Fruit fly (Drosophila melanogaster) whole organism, embryonic: ENCODE data around the gene CG4374.

Experiments used
- CG10462 ChIP-seq: fragments of 200-800 bp; sonication (Bioruptor generic); optimal IDR thresholded peaks from 2 replicates; lab custom pipeline; 2016; ENCODE audit warnings: missing biosample characterization, missing genetic modification characterization
- CG10543 ChIP-seq: fragments of 200-800 bp; sonication (Bioruptor generic); optimal IDR thresholded peaks from 3 replicates; lab custom pipeline; 2017; ENCODE audit warnings: missing biosample characterization, mild to moderate bottlenecking, missing genetic modification characterization, moderate library complexity
- CG12236 ChIP-seq: fragments of 200-800 bp; sonication (Bioruptor generic); optimal IDR thresholded peaks from 2 replicates; lab custom pipeline; 2016; ENCODE audit warnings: missing biosample characterization, missing genetic modification characterization
- CG1233 ChIP-seq: fragments of 200-800 bp; sonication (Bioruptor generic); optimal IDR thresholded peaks from 4 replicates; lab custom pipeline; 2018; ENCODE audit warnings: missing biosample characterization, mild to moderate bottlenecking, missing genetic modification characterization
- CG16863 ChIP-seq: fragments of 200-800 bp; sonication (Bioruptor generic); optimal IDR thresholded peaks from 3 replicates; lab custom pipeline; 2016; ENCODE audit warnings: missing biosample characterization, missing genetic modification characterization
- CG17359 ChIP-seq: fragments of 200-800 bp; sonication (Bioruptor generic); optimal IDR thresholded peaks from 3 replicates; lab custom pipeline; 2018; ENCODE audit warnings: missing biosample characterization, mild to moderate bottlenecking, missing genetic modification characterization, moderate library complexity
- CG17802 ChIP-seq: fragments of 200-800 bp; sonication (Bioruptor generic); optimal IDR thresholded peaks from 2 replicates; lab custom pipeline; 2018; ENCODE audit warnings: missing biosample characterization, mild to moderate bottlenecking, missing genetic modification characterization, moderate library complexity
- CG18599 ChIP-seq: fragments of 200-800 bp; sonication (Bioruptor generic); optimal IDR thresholded peaks from 3 replicates; lab custom pipeline; 2017; ENCODE audit warnings: missing biosample characterization, missing genetic modification characterization, mild to moderate bottlenecking, moderate library complexity, missing genetic modification reagents
- CG43689 ChIP-seq: fragments of 200-800 bp; sonication (Bioruptor generic); IDR thresholded peaks from 2 replicates; pipeline ENCODE4 v1.3.6; 2022; ENCODE audit warnings: missing biosample characterization, missing genetic modification characterization
- CG4820 ChIP-seq: fragments of 200-800 bp; sonication (Bioruptor generic); optimal IDR thresholded peaks from 3 replicates; lab custom pipeline; 2016; ENCODE audit warnings: missing biosample characterization, missing genetic modification characterization
- CG7786 ChIP-seq: fragments of 200-800 bp; sonication (Bioruptor generic); optimal IDR thresholded peaks from 2 replicates; lab custom pipeline; 2016; ENCODE audit warnings: missing biosample characterization, missing genetic modification characterization
- CG8388 ChIP-seq: fragments of 200-800 bp; sonication (Bioruptor generic); optimal IDR thresholded peaks from 2 replicates; lab custom pipeline; 2019; ENCODE audit warnings: missing biosample characterization, mild to moderate bottlenecking, missing genetic modification characterization, moderate library complexity
- CG8944 ChIP-seq: fragments of 200-800 bp; sonication (Bioruptor generic); optimal IDR thresholded peaks from 3 replicates; lab custom pipeline; 2016; ENCODE audit warnings: missing biosample characterization, missing genetic modification characterization
- CG9876 ChIP-seq: fragments of 200-800 bp; sonication (Bioruptor generic); optimal IDR thresholded peaks from 2 replicates; lab custom pipeline; 2016; ENCODE audit warnings: missing biosample characterization, missing genetic modification characterization
- Dref ChIP-seq: fragments of 200-800 bp; sonication (Bioruptor generic); IDR thresholded peaks from 2 replicates; pipeline ENCODE4 v1.3.6; 2022; ENCODE audit warnings: missing biosample characterization, missing genetic modification characterization
- Fer1 ChIP-seq: fragments of 200-800 bp; sonication (Bioruptor generic); optimal IDR thresholded peaks from 2 replicates; lab custom pipeline; 2017; ENCODE audit warnings: missing biosample characterization, mild to moderate bottlenecking, missing genetic modification characterization
- HHEX ChIP-seq: fragments of 200-800 bp; sonication (Bioruptor generic); optimal IDR thresholded peaks from 3 replicates; lab custom pipeline; 2017; ENCODE audit warnings: missing biosample characterization, mild to moderate bottlenecking, missing genetic modification characterization, missing genetic modification reagents
- Hey ChIP-seq: fragments of 200-800 bp; sonication (Bioruptor generic); optimal IDR thresholded peaks from 3 replicates; lab custom pipeline; 2018; ENCODE audit warnings: missing biosample characterization, mild to moderate bottlenecking, missing genetic modification characterization
- Hr78 ChIP-seq, 2 experiments: fragments of 200-800 bp in 1 of 2; fragments of >200 bp in 1 of 2; sonication (Bioruptor generic) in 1 of 2; optimal IDR thresholded peaks; 2 replicates each; lab custom pipeline; 2017 to 2019; ENCODE audit warnings: missing biosample characterization in 2 of 2, missing genetic modification characterization in 2 of 2, mild to moderate bottlenecking in 1 of 2, moderate library complexity in 1 of 2
- Lim3 ChIP-seq: fragments of 200-800 bp; sonication (Bioruptor generic); IDR thresholded peaks from 2 replicates; pipeline ENCODE4 v1.3.6; 2022; ENCODE audit warnings: missing biosample characterization, missing genetic modification characterization
- Mes4 ChIP-seq: fragments of 200-800 bp; sonication (Bioruptor generic); optimal IDR thresholded peaks from 2 replicates; lab custom pipeline; 2016; ENCODE audit warnings: missing biosample characterization, missing genetic modification characterization
- Mrtf ChIP-seq: fragments of 200-800 bp; sonication (Bioruptor generic); IDR thresholded peaks from 3 replicates; pipeline ENCODE4 v1.3.6; 2022; ENCODE audit warnings: missing biosample characterization, missing genetic modification characterization
- NK7.1 ChIP-seq: fragments of 200-800 bp; sonication (Bioruptor generic); optimal IDR thresholded peaks from 3 replicates; lab custom pipeline; 2016; ENCODE audit warnings: missing biosample characterization, missing genetic modification characterization
- Nf-YB ChIP-seq: fragments of 200-800 bp; sonication (Bioruptor generic); optimal IDR thresholded peaks from 3 replicates; lab custom pipeline; 2019; ENCODE audit warnings: missing biosample characterization, mild to moderate bottlenecking, missing genetic modification characterization, moderate library complexity
- Oli ChIP-seq: fragments of 200-800 bp; sonication (Bioruptor generic); optimal IDR thresholded peaks from 2 replicates; lab custom pipeline; 2018; ENCODE audit warnings: missing biosample characterization, mild to moderate bottlenecking, missing genetic modification characterization, moderate library complexity
- Opbp ChIP-seq: fragments of 200-800 bp; sonication (Bioruptor generic); IDR thresholded peaks from 3 replicates; pipeline ENCODE4 v1.3.6; 2022; ENCODE audit warnings: missing biosample characterization, missing genetic modification characterization; ENCODE audit not compliant: partially characterized antibody
- Sry-β ChIP-seq: fragments of 200-800 bp; sonication (Bioruptor generic); optimal IDR thresholded peaks from 2 replicates; lab custom pipeline; 2018; ENCODE audit warnings: missing biosample characterization, mild to moderate bottlenecking, missing genetic modification characterization, moderate library complexity
- bsh ChIP-seq, 2 experiments: fragments of 200-800 bp; sonication (Bioruptor generic); optimal IDR thresholded peaks; 2 replicates each; lab custom pipeline; 2017 to 2018; ENCODE audit warnings: mild to moderate bottlenecking in 2 of 2, missing biosample characterization in 2 of 2, missing genetic modification characterization in 2 of 2, moderate library complexity in 1 of 2
- btn ChIP-seq: fragments of 200-800 bp; sonication (Bioruptor generic); optimal IDR thresholded peaks from 2 replicates; lab custom pipeline; 2016; ENCODE audit warnings: missing biosample characterization, missing genetic modification characterization
- caup ChIP-seq: fragments of 200-800 bp; sonication (Bioruptor generic); optimal IDR thresholded peaks from 3 replicates; lab custom pipeline; 2017; ENCODE audit warnings: missing biosample characterization, mild to moderate bottlenecking, missing genetic modification characterization, moderate library complexity; ENCODE audit not compliant: severe bottlenecking
- dimm ChIP-seq: fragments of 200-800 bp; sonication (Bioruptor generic); IDR thresholded peaks from 2 replicates; pipeline ENCODE4 v1.3.6; 2022; ENCODE audit warnings: missing biosample characterization, missing genetic modification characterization
- h ChIP-seq: fragments of >200 bp; optimal IDR thresholded peaks from 2 replicates; lab custom pipeline; 2017
- her ChIP-seq: fragments of 200-800 bp; sonication (Bioruptor generic); optimal IDR thresholded peaks from 2 replicates; lab custom pipeline; 2016; ENCODE audit warnings: missing biosample characterization, missing genetic modification characterization
- ind ChIP-seq: fragments of 200-800 bp; sonication (Bioruptor generic); optimal IDR thresholded peaks from 3 replicates; lab custom pipeline; 2016; ENCODE audit warnings: missing biosample characterization, missing genetic modification characterization
- jumu ChIP-seq: fragments of 200-800 bp; sonication (Bioruptor generic); optimal IDR thresholded peaks from 3 replicates; lab custom pipeline; 2016; ENCODE audit warnings: missing biosample characterization, missing genetic modification characterization
- ken ChIP-seq: fragments of 200-800 bp; sonication (Bioruptor generic); IDR thresholded peaks from 3 replicates; pipeline ENCODE4 v1.3.6; 2022; ENCODE audit warnings: missing biosample characterization, missing genetic modification characterization
- klu ChIP-seq: fragments of 200-800 bp; sonication (Bioruptor generic); IDR thresholded peaks from 2 replicates; pipeline ENCODE4 v1.3.6; 2022; ENCODE audit warnings: missing biosample characterization, missing genetic modification characterization
- nau ChIP-seq: fragments of 200-800 bp; sonication (Bioruptor generic); optimal IDR thresholded peaks from 3 replicates; lab custom pipeline; 2017; ENCODE audit warnings: missing biosample characterization, mild to moderate bottlenecking, missing genetic modification characterization, missing genetic modification reagents
- nom ChIP-seq: fragments of 200-800 bp; sonication (Bioruptor generic); optimal IDR thresholded peaks from 2 replicates; lab custom pipeline; 2017; ENCODE audit warnings: missing biosample characterization, missing genetic modification characterization, mild to moderate bottlenecking, moderate library complexity, missing genetic modification reagents
- pfk ChIP-seq: fragments of 200-800 bp; sonication (Bioruptor generic); optimal IDR thresholded peaks from 2 replicates; lab custom pipeline; 2018; ENCODE audit warnings: missing biosample characterization, mild to moderate bottlenecking, missing genetic modification characterization, moderate library complexity
- pho ChIP-seq: fragments of 200-800 bp; sonication (Bioruptor generic); optimal IDR thresholded peaks from 2 replicates; lab custom pipeline; 2016; ENCODE audit warnings: missing biosample characterization, missing genetic modification characterization
- prd ChIP-seq, 3 experiments: fragments of >200 bp in 2 of 3; fragments of 200-800 bp in 1 of 3; sonication (Bioruptor generic) in 1 of 3; optimal IDR thresholded peaks in 2 of 3; IDR thresholded peaks in 1 of 3; 2 replicates in 2 of 3; 3 replicates in 1 of 3; pipeline versions ENCODE4 v1.3.6 to Lab custom; 2017 to 2022; ENCODE audit warnings: missing biosample characterization in 1 of 3, missing genetic modification characterization in 1 of 3
- row ChIP-seq: fragments of 200-800 bp; sonication (Bioruptor generic); IDR thresholded peaks from 3 replicates; pipeline ENCODE4 v1.3.6; 2022; ENCODE audit warnings: missing biosample characterization, missing genetic modification characterization
- schlank ChIP-seq: fragments of 200-800 bp; sonication (Bioruptor generic); optimal IDR thresholded peaks from 2 replicates; lab custom pipeline; 2018; ENCODE audit warnings: missing biosample characterization, mild to moderate bottlenecking, missing genetic modification characterization
- scrt ChIP-seq: fragments of 200-800 bp; sonication (Bioruptor generic); optimal IDR thresholded peaks from 2 replicates; lab custom pipeline; 2018; ENCODE audit warnings: missing biosample characterization, mild to moderate bottlenecking, missing genetic modification characterization, moderate library complexity
- sens ChIP-seq: fragments of 200-800 bp; sonication (Bioruptor generic); peaks from one replicate; lab custom pipeline; 2016; ENCODE audit warnings: missing biosample characterization, missing genetic modification characterization
- trh ChIP-seq: fragments of 200-800 bp; sonication (Bioruptor generic); optimal IDR thresholded peaks from 2 replicates; lab custom pipeline; 2016; ENCODE audit warnings: missing biosample characterization, missing genetic modification characterization
- twi ChIP-seq: fragments of 200-800 bp; optimal IDR thresholded peaks from 2 replicates; lab custom pipeline; 2019; ENCODE audit warnings: missing biosample characterization, mild to moderate bottlenecking, missing genetic modification characterization, moderate library complexity
- vvl ChIP-seq: fragments of 200-800 bp; sonication (Bioruptor generic); IDR thresholded peaks from 2 replicates; pipeline ENCODE4 v1.3.6; 2022; ENCODE audit warnings: missing biosample characterization, missing genetic modification characterization

CG4374 gene

DNA sequence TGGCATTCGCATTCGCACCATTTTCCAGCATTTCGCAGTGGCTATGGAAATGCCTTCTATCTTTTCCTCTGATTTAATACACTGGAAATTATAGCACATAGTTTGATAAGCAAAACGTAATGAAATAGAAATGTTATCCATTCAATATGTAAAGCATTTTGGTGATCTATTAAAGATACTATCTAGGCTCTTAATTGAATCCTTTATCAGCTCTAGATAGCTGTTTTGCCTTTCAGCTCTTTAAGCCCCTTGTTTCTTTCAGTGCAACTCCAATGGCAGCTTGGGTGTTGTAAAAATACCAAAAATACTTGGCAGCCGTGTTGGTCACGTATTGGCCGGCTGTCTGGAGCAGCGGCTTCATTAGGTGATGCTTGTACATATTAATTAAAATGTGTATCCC lies 107.0 kb downstream of the CG4374 start (continued):
- TF ChIP-seq h (lab: Kevin White, UChicago), result no peak
- no peak for TF ChIP-seq btn
- TF ChIP-seq nom (GFP tag; lab: Kevin White, UChicago), result no peak
- TF ChIP-seq CG17802, result no peak
- TF ChIP-seq Lim3 (GFP tag; lab: Robert Waterston, UW), result no peak

dm6 chr3R:23363515-23364124 lies 108.5 kb downstream of the CG4374 start, which contains the start of gene CG4408:
TSS of gene CG4408 (minus strand) at chr3R:23363574.
- TF ChIP-seq CG10462 (GFP tag; lab: Kevin White, UChicago) (no peak), HHEX (GFP tag; lab: Kevin White, UChicago) (peak; percentile 32), NK7.1 (GFP tag; lab: Kevin White, UChicago) (no peak), CG9876 (no peak), Oli (tag; lab: Kevin White, UChicago) (peak; percentile 24), pho (GFP tag; lab: Kevin White, UChicago) (no peak), nau (GFP tag; lab: Kevin White, UChicago) (no peak), twi (tag; lab: Kevin White, UChicago) (no peak), Mes4 (GFP tag; lab: Kevin White, UChicago) (no peak), scrt (GFP tag; lab: Kevin White, UChicago) (peak; percentile 6), schlank (no peak), caup (GFP tag; lab: Kevin White, UChicago) (peak; percentile 13), ind (peak; percentile 46), Mrtf (no peak), Hr78 (GFP tag; optimal IDR thresholded peaks at IDR 0.05; lab: Kevin White, UChicago) (no peak), CG17359 (tag; lab: Kevin White, UChicago) (peak; percentile 51), row (peak; percentile 70), Opbp (GFP tag; lab: Robert Waterston, UW) (no peak), CG8944 (GFP tag; lab: Kevin White, UChicago) (no peak), CG16863 (no peak), CG8388 (GFP tag; lab: Kevin White, UChicago) (no peak), prd (optimal IDR thresholded peaks at IDR 0.05; lab: Kevin White, UChicago) (no peak), prd (GFP tag; IDR thresholded peaks at IDR 0.05; lab: Robert Waterston, UW) (peak; percentile 65; the same call in 2 of the 3 replicates), CG4820 (no peak), klu (GFP tag; lab: Robert Waterston, UW) (no peak), CG43689 (0 out of 2 replicates have a peak, but pooled peaks have one; percentile 13), Dref (no peak), bsh (GFP tag; optimal IDR thresholded peaks at IDR 0.05; lab: Kevin White, UChicago) (peak; percentile 19 to 20), Hey (tag; lab: Kevin White, UChicago) (no peak), Nf-YB (GFP tag; lab: Kevin White, UChicago) (no peak), CG10543 (no peak), Fer1 (GFP tag; lab: Kevin White, UChicago) (no peak), sens (peak; percentile 79), Sry-β (no peak), pfk (GFP tag; lab: Kevin White, UChicago) (no peak), CG18599 (peak; percentile 69), CG1233 (GFP tag; lab: Kevin White, UChicago) (no peak), CG12236 (GFP tag; lab: Kevin White, UChicago) (no peak), jumu (GFP tag; lab: Kevin White, UChicago) (no peak), ken (no peak), dimm (GFP tag; lab: Robert Waterston, UW) (no peak), vvl (GFP tag; lab: Robert Waterston, UW) (peak; percentile 73), her (no peak), trh (GFP tag; lab: Kevin White, UChicago) (no peak), CG7786 (GFP tag; lab: Kevin White, UChicago) (peak; percentile 38)
